Fruit fly (Drosophila melanogaster) whole organism, prepupa: ENCODE results near the gene slp2.

Source experiments
- Blimp-1 ChIP-seq: fragments of 200-800 bp; sonication (Bioruptor generic); optimal IDR thresholded peaks from 3 replicates; lab custom pipeline; 2017; ENCODE audit warnings: missing biosample characterization, missing genetic modification characterization, mild to moderate bottlenecking, moderate library complexity, missing genetic modification reagents
- CG10631 ChIP-seq: fragments of 200-800 bp; sonication (Bioruptor generic); optimal IDR thresholded peaks from 2 replicates; lab custom pipeline; 2016; ENCODE audit warnings: missing biosample characterization, missing genetic modification characterization
- CG10669 ChIP-seq: fragments of 200-800 bp; sonication (Bioruptor generic); optimal IDR thresholded peaks from 3 replicates; lab custom pipeline; 2018; ENCODE audit warnings: missing biosample characterization, mild to moderate bottlenecking, missing genetic modification characterization, moderate library complexity
- CG11294 ChIP-seq: fragments of 200-800 bp; sonication (Bioruptor generic); IDR thresholded peaks from 2 replicates; pipeline ENCODE4 v1.3.6; 2022; ENCODE audit warnings: missing biosample characterization, missing genetic modification characterization
- CG11762 ChIP-seq: fragments of 200-800 bp; sonication (Bioruptor generic); optimal IDR thresholded peaks from 3 replicates; lab custom pipeline; 2016; ENCODE audit warnings: missing biosample characterization, missing genetic modification characterization; ENCODE audit not compliant: insufficient read depth
- CG11902 ChIP-seq: fragments of 200-800 bp; sonication (Bioruptor generic); optimal IDR thresholded peaks from 3 replicates; lab custom pipeline; 2016; ENCODE audit warnings: missing biosample characterization, missing genetic modification characterization
- CG15336 ChIP-seq: fragments of 200-800 bp; sonication (Bioruptor generic); IDR thresholded peaks from 2 replicates; pipeline ENCODE4 v1.3.6; 2022; ENCODE audit warnings: missing biosample characterization, missing genetic modification characterization
- CG1621 ChIP-seq: fragments of 200-800 bp; sonication (Bioruptor generic); optimal IDR thresholded peaks from 3 replicates; lab custom pipeline; 2018; ENCODE audit warnings: missing biosample characterization, mild to moderate bottlenecking, missing genetic modification characterization
- CG16779 ChIP-seq: fragments of 200-800 bp; sonication (Bioruptor generic); optimal IDR thresholded peaks from 3 replicates; lab custom pipeline; 2017; ENCODE audit warnings: missing biosample characterization, mild to moderate bottlenecking, missing genetic modification characterization
- CG3032 ChIP-seq: fragments of 200-800 bp; optimal IDR thresholded peaks from 2 replicates; lab custom pipeline; 2019; ENCODE audit warnings: missing biosample characterization, mild to moderate bottlenecking, missing genetic modification characterization, moderate library complexity
- CG31627 ChIP-seq: fragments of 200-800 bp; sonication (Bioruptor generic); optimal IDR thresholded peaks from 3 replicates; lab custom pipeline; 2016; ENCODE audit warnings: missing biosample characterization, missing genetic modification characterization
- CG34406 ChIP-seq: fragments of 200-800 bp; sonication (Bioruptor generic); optimal IDR thresholded peaks from 3 replicates; lab custom pipeline; 2016; ENCODE audit warnings: missing biosample characterization, missing genetic modification characterization
- CG3919 ChIP-seq: fragments of 200-800 bp; sonication (Bioruptor generic); optimal IDR thresholded peaks from 3 replicates; lab custom pipeline; 2016; ENCODE audit warnings: missing biosample characterization, missing genetic modification characterization
- CG4318 ChIP-seq: fragments of 200-800 bp; sonication (Bioruptor generic); optimal IDR thresholded peaks from 3 replicates; lab custom pipeline; 2017; ENCODE audit warnings: missing biosample characterization, mild to moderate bottlenecking, missing genetic modification characterization
- CG6276 ChIP-seq: fragments of 200-800 bp; sonication (Bioruptor generic); optimal IDR thresholded peaks from 2 replicates; lab custom pipeline; 2017; ENCODE audit warnings: missing biosample characterization, mild to moderate bottlenecking, missing genetic modification characterization
- CG6792 ChIP-seq: fragments of 200-800 bp; sonication (Bioruptor generic); optimal IDR thresholded peaks from 3 replicates; lab custom pipeline; 2016; ENCODE audit warnings: missing biosample characterization, missing genetic modification characterization
- CG6854 ChIP-seq: fragments of 200-800 bp; sonication (Bioruptor generic); optimal IDR thresholded peaks from 2 replicates; lab custom pipeline; 2017; ENCODE audit warnings: missing biosample characterization, mild to moderate bottlenecking, missing genetic modification characterization
- CG7368 ChIP-seq: fragments of 200-800 bp; sonication (Bioruptor generic); optimal IDR thresholded peaks from 3 replicates; lab custom pipeline; 2016; ENCODE audit warnings: missing biosample characterization, missing genetic modification characterization
- CG8119 ChIP-seq: fragments of 200-800 bp; sonication (Bioruptor generic); IDR thresholded peaks from 3 replicates; pipeline ENCODE4 v1.3.6; 2022; ENCODE audit warnings: missing biosample characterization, missing genetic modification characterization
- CG8319 ChIP-seq: fragments of 200-800 bp; sonication (Bioruptor generic); optimal IDR thresholded peaks from 3 replicates; lab custom pipeline; 2016; ENCODE audit warnings: missing biosample characterization, missing genetic modification characterization
- CG8632 ChIP-seq: fragments of 200-800 bp; sonication (Bioruptor generic); optimal IDR thresholded peaks from 3 replicates; lab custom pipeline; 2016; ENCODE audit warnings: missing biosample characterization, missing genetic modification characterization
- Eip75B ChIP-seq: fragments of 200-800 bp; sonication (Bioruptor generic); optimal IDR thresholded peaks from 3 replicates; lab custom pipeline; 2016; ENCODE audit warnings: missing biosample characterization, missing genetic modification characterization
- Ets21C ChIP-seq: fragments of 200-800 bp; sonication (Bioruptor generic); optimal IDR thresholded peaks from 3 replicates; lab custom pipeline; 2016; ENCODE audit warnings: missing biosample characterization, missing genetic modification characterization
- Ets96B ChIP-seq: fragments of 200-800 bp; optimal IDR thresholded peaks from 2 replicates; lab custom pipeline; 2019; ENCODE audit warnings: missing biosample characterization, mild to moderate bottlenecking, missing genetic modification characterization, moderate library complexity
- Hr39 ChIP-seq: fragments of 200-800 bp; sonication (Bioruptor generic); optimal IDR thresholded peaks from 2 replicates; lab custom pipeline; 2016; ENCODE audit warnings: missing biosample characterization, missing genetic modification characterization
- Lpt ChIP-seq: fragments of 200-800 bp; sonication (Bioruptor generic); optimal IDR thresholded peaks from 3 replicates; lab custom pipeline; 2016; ENCODE audit warnings: missing biosample characterization, missing genetic modification characterization
- Sox102F ChIP-seq: fragments of 200-800 bp; sonication (Bioruptor generic); optimal IDR thresholded peaks from 2 replicates; lab custom pipeline; 2016; ENCODE audit warnings: missing biosample characterization, mild to moderate bottlenecking, missing genetic modification characterization
- Sox14 ChIP-seq: fragments of 200-800 bp; sonication (Bioruptor generic); optimal IDR thresholded peaks from 3 replicates; lab custom pipeline; 2016; ENCODE audit warnings: missing biosample characterization, missing genetic modification characterization
- Sox15 ChIP-seq: fragments of 200-800 bp; sonication (Bioruptor generic); optimal IDR thresholded peaks from 3 replicates; lab custom pipeline; 2016; ENCODE audit warnings: missing biosample characterization, missing genetic modification characterization
- achi ChIP-seq: fragments of 200-800 bp; sonication (Bioruptor generic); optimal IDR thresholded peaks from 3 replicates; lab custom pipeline; 2016; ENCODE audit warnings: missing biosample characterization, missing genetic modification characterization
- acj6 ChIP-seq: fragments of 200-800 bp; sonication (Bioruptor generic); optimal IDR thresholded peaks from 3 replicates; lab custom pipeline; 2016; ENCODE audit warnings: missing biosample characterization, missing genetic modification characterization
- cyc ChIP-seq: fragments of 200-800 bp; sonication (Bioruptor generic); optimal IDR thresholded peaks from 3 replicates; lab custom pipeline; 2016; ENCODE audit warnings: missing biosample characterization, missing genetic modification characterization
- dsx ChIP-seq: fragments of 200-800 bp; optimal IDR thresholded peaks from 3 replicates; lab custom pipeline; 2019; ENCODE audit warnings: missing biosample characterization, mild to moderate bottlenecking, missing genetic modification characterization, moderate library complexity; ENCODE audit not compliant: poor library complexity, severe bottlenecking
- esn ChIP-seq: fragments of 200-800 bp; sonication (Bioruptor generic); optimal IDR thresholded peaks from 2 replicates; lab custom pipeline; 2016; ENCODE audit warnings: missing biosample characterization, mild to moderate bottlenecking, missing genetic modification characterization, moderate library complexity
- lz ChIP-seq: fragments of 200-800 bp; sonication (Bioruptor generic); optimal IDR thresholded peaks from 3 replicates; lab custom pipeline; 2016; ENCODE audit warnings: missing biosample characterization, missing genetic modification characterization
- net ChIP-seq: fragments of 200-800 bp; sonication (Bioruptor generic); optimal IDR thresholded peaks from 3 replicates; lab custom pipeline; 2016; ENCODE audit warnings: missing biosample characterization, missing genetic modification characterization
- pdm3 ChIP-seq: fragments of 200-800 bp; sonication (Bioruptor generic); optimal IDR thresholded peaks from 3 replicates; lab custom pipeline; 2016; ENCODE audit warnings: missing biosample characterization, missing genetic modification characterization
- salr ChIP-seq, 2 experiments: fragments of 200-800 bp; sonication (Bioruptor generic); optimal IDR thresholded peaks; 3 replicates each; lab custom pipeline; 2016 to 2018; ENCODE audit warnings: missing biosample characterization in 2 of 2, missing genetic modification characterization in 2 of 2, mild to moderate bottlenecking in 1 of 2
- svp ChIP-seq: fragments of 200-800 bp; sonication (Bioruptor generic); peaks from one replicate; lab custom pipeline; 2016; ENCODE audit warnings: missing biosample characterization, missing genetic modification characterization
- topi ChIP-seq: fragments of 200-800 bp; sonication (Bioruptor generic); optimal IDR thresholded peaks from 3 replicates; lab custom pipeline; 2016; ENCODE audit warnings: missing biosample characterization, missing genetic modification characterization
- vri ChIP-seq: fragments of 200-800 bp; sonication (Bioruptor generic); optimal IDR thresholded peaks from 3 replicates; lab custom pipeline; 2016; ENCODE audit warnings: missing biosample characterization, mild to moderate bottlenecking, missing genetic modification characterization

slp2 gene

DNA sequence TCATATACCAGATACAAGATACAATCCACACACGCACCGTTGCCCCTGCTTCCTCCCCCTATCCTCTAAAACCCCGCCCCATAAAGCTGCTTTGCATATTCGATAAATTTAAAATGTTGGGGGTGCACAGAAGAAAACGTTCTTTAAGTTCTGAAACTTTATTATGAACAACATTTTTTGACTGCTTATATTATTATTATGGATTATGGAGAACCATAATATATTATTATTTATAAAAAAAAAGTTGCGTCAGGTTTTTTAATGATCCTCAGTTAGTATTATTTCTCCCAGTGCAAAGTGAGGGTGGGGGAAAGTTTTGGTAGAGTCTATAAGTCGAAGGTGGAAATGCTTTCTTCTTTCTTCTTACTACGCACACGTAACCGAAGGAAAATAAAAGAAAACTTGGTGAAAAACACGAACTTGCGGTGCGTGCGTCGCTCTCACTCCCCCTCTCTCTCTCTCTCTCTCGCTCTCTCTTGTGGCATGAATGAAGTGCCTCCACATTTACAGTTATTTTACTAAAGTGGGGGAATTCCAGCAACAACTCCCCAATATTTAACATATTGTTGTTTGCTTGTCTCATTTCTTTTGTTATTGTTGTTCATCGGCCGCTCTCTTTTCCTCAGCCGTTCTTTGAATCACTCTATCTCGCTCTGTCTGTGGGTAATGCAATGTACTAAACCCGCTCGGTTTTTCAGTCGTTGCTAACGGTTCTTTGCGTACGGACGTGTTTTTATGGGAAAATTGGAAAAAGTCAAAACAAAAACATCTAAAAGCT lies 47.2 kb upstream of the slp2 start (continued):
- peak; percentile 13 for TF ChIP-seq CG11762 (GFP tag; lab: Kevin White, UChicago)
- TF ChIP-seq CG34406 (GFP tag; lab: Kevin White, UChicago), result peak; percentile 59
- TF ChIP-seq cyc (GFP tag; lab: Kevin White, UChicago), result peak; percentile 34
- no peak for TF ChIP-seq CG11294 (GFP tag; lab: Robert Waterston, UW)
- no peak for TF ChIP-seq dsx
- TF ChIP-seq CG16779 (tag; lab: Kevin White, UChicago), result no peak
- TF ChIP-seq CG3032 (tag; lab: Kevin White, UChicago), result peak; percentile 6
- peak; percentile 34 for TF ChIP-seq Ets96B (tag; lab: Kevin White, UChicago)
- TF ChIP-seq CG31627 (GFP tag; lab: Kevin White, UChicago), result peak; percentile 27
- TF ChIP-seq topi, result no peak
- peak; percentile 9 for TF ChIP-seq Sox14 (GFP tag; lab: Kevin White, UChicago)
- peak; percentile 43 for TF ChIP-seq CG7368 (GFP tag; lab: Kevin White, UChicago)
- peak; percentile 7 for TF ChIP-seq Sox15 (GFP tag; lab: Kevin White, UChicago)
- no peak for TF ChIP-seq pdm3
- TF ChIP-seq lz (GFP tag; lab: Kevin White, UChicago), result peak; percentile 51
- peak; percentile 31 for TF ChIP-seq CG8319 (GFP tag; lab: Kevin White, UChicago)
- TF ChIP-seq CG8632 (GFP tag; lab: Kevin White, UChicago), result peak; percentile 62
- no peak for TF ChIP-seq CG3919 (GFP tag; lab: Kevin White, UChicago)
- peak; percentile 73 for TF ChIP-seq acj6 (GFP tag; lab: Kevin White, UChicago)
- TF ChIP-seq salr (GFP tag; optimal IDR thresholded peaks at IDR 0.05; lab: Kevin White, UChicago), result no peak
- TF ChIP-seq net (GFP tag; lab: Kevin White, UChicago), result peak; percentile 12
- peak; percentile 56 for TF ChIP-seq CG4318 (GFP tag; lab: Kevin White, UChicago)
- peak; percentile 30 for TF ChIP-seq vri (GFP tag; lab: Kevin White, UChicago)
- TF ChIP-seq CG10631 (GFP tag; lab: Kevin White, UChicago), result peak; percentile 64
- no peak for TF ChIP-seq CG6854
- TF ChIP-seq CG8119 (GFP tag; lab: Robert Waterston, UW), result peak; percentile 84
- TF ChIP-seq CG1621 (tag; lab: Kevin White, UChicago), result no peak

- no peak for TF ChIP-seq CG11902 (GFP tag; lab: Kevin White, UChicago)
- no peak for TF ChIP-seq CG8119 (GFP tag; lab: Robert Waterston, UW)
- TF ChIP-seq CG8319 (GFP tag; lab: Kevin White, UChicago), result no peak
- peak; percentile 95 for TF ChIP-seq svp
- TF ChIP-seq salr (GFP tag; optimal IDR thresholded peaks at IDR 0.05; lab: Kevin White, UChicago), result no peak
- TF ChIP-seq CG16779 (tag; lab: Kevin White, UChicago), result no peak
- no peak for TF ChIP-seq Ets96B (tag; lab: Kevin White, UChicago)
- TF ChIP-seq vri (GFP tag; lab: Kevin White, UChicago), result peak; percentile 92
- no peak for TF ChIP-seq Eip75B (GFP tag; lab: Kevin White, UChicago)
These were observed 45.0 kb upstream of the slp2 start for dm6 chr2L:3791629-3792028.

DNA sequence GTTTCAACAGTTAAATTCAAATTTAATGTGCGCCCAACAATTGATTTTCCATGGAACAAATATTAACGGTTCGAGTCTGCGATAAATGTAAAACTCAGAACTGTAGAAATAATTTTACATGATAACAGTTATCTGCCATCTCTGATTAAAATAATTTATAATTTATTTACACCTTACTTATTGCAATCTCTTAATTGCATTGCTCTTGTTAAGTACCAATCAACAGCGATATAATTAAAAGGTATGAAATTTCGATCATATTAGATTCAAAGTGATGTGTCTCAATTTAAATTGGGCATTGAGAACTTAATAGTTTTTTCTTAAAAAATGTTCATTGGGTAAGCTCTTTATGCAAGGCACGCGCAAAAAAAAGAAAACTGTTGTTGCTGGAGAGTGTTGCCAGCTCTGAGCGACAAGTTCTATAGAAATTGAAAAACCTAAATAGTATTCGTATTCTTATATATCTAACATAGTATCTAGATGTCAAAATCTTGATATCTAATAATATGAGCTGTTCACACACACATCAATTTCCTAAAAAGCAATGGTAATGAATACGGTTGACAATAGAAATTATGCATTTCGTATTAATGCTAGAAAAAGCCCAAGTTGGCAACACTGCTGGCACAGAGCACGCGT lies 33.7 kb upstream of the slp2 start:
- TF ChIP-seq Ets96B (tag; lab: Kevin White, UChicago) (peak; percentile 74), achi (GFP tag; lab: Kevin White, UChicago) (peak; percentile 66), CG4318 (GFP tag; lab: Kevin White, UChicago) (peak; percentile 40), CG6276 (GFP tag; lab: Kevin White, UChicago) (peak; percentile 57), CG6792 (GFP tag; lab: Kevin White, UChicago) (no peak), Eip75B (GFP tag; lab: Kevin White, UChicago) (no peak), CG11294 (GFP tag; lab: Robert Waterston, UW) (peak; percentile 31; the same call in 1 of the 2 replicates), net (GFP tag; lab: Kevin White, UChicago) (no peak), Lpt (GFP tag; lab: Kevin White, UChicago) (peak; percentile 59), CG10669 (peak; percentile 8), svp (no peak), CG1621 (tag; lab: Kevin White, UChicago) (no peak), Ets21C (GFP tag; lab: Kevin White, UChicago) (peak; percentile 19), CG3032 (tag; lab: Kevin White, UChicago) (peak; percentile 73), Sox102F (GFP tag; lab: Kevin White, UChicago) (peak; percentile 31), topi (peak; percentile 47), Hr39 (no peak), lz (GFP tag; lab: Kevin White, UChicago) (peak; percentile 75), esn (GFP tag; lab: Kevin White, UChicago) (peak; percentile 81), CG8632 (GFP tag; lab: Kevin White, UChicago) (peak; percentile 56), pdm3 (peak; percentile 87), CG15336 (GFP tag; lab: Robert Waterston, UW) (peak; percentile 82), CG7368 (GFP tag; lab: Kevin White, UChicago) (no peak), Blimp-1 (GFP tag; lab: Kevin White, UChicago) (no peak), salr (GFP tag; optimal IDR thresholded peaks at IDR 0.05; lab: Kevin White, UChicago) (peak in 1 of 2 experiments; percentile 57), CG8119 (GFP tag; lab: Robert Waterston, UW) (peak; percentile 87), CG10631 (GFP tag; lab: Kevin White, UChicago) (peak; percentile 65), CG3919 (GFP tag; lab: Kevin White, UChicago) (peak; percentile 7)
